Worm (Caenorhabditis elegans): ENCODE results near the gene T03G11.10.
A peak's percentile ranks its signal among the peaks of the same experiment; 100 is the strongest.

Gene T03G11.10

ce11 chrX:5195462-5196160 is 24.6 kb upstream of the T03G11.10 start, which contains the start of gene pqn-62:
TSS of gene pqn-62 (plus strand) at chrX:5196110.
- TF ChIP-seq zfp-2 (tag; optimal IDR thresholded peaks at IDR 0.05) = no peak
- 0 out of 2 replicates have a peak, but pooled peaks have one; percentile 6 for TF ChIP-seq tra-1 (GFP tag; IDR thresholded peaks at IDR 0.05)
- TF ChIP-seq hlh-11 (tag; optimal IDR thresholded peaks at IDR 0.05) = peak; percentile 47
- TF ChIP-seq aha-1 (tag) = peak; percentile 74

DNA sequence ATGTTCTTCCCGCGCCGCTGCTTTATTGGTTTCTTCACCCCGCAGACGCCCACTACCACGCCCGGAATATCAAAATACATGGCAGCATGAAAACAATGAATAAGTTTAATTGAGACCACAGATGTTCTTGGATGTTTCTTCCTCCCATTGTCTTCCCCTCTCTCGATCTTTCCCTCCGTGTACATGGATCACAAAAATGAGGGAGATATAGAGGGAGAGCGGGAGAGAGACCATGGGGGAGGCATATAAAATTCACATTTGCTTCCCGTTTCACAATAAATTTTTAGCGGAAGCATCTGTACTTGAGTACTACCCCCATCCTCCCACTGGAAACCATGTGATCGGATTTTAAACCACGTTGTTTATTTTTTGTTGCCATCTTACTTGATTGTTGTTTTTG is 22.4 kb upstream of the T03G11.10 start:
- TF ChIP-seq ctbp-1 (GFP tag; IDR thresholded peaks at IDR 0.05) (no peak), unc-62 (GFP tag; optimal IDR thresholded peaks at IDR 0.05 in 1 of 2) (peak in 1 of 2 experiments; percentile 11), unc-62 (tag; optimal IDR thresholded peaks at IDR 0.05) (no peak)

DNA sequence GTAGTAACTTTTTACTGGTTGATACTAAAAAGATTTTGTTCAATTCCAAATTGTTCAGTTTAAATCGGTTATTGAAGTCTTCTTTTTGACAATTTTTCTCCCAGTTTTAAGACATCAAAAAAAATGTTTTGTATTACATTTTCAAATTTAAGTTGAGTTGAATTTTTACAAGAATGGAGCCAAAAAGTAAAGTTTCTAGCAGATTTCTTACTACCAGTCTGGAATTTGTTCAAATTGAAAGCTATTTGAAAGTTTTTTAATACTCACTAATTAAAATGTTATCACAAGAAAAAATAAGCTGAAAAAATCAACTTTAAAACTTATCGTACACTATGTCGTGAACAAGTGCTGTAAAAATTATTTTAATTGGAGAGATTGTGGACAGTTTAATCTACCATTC is 19.1 kb upstream of the T03G11.10 start:
- peak; percentile 97 for TF ChIP-seq aha-1 (tag)
- TF ChIP-seq hlh-30 (tag; optimal IDR thresholded peaks at IDR 0.05; ENCODE audit: insufficient read depth) = no peak

- no peak for TF ChIP-seq lin-39 (tag; optimal IDR thresholded peaks at IDR 0.05)
- TF ChIP-seq dmd-8 (GFP tag; IDR thresholded peaks at IDR 0.05) = no peak
- TF ChIP-seq dmd-6 (GFP tag; IDR thresholded peaks at IDR 0.05) = no peak
- TF ChIP-seq php-3 (GFP tag; IDR thresholded peaks at IDR 0.05) = no peak
- TF ChIP-seq daf-16 (GFP tag; optimal IDR thresholded peaks at IDR 0.05) = no peak
- TF ChIP-seq daf-16 (tag; optimal IDR thresholded peaks at IDR 0.05) = no peak
- no peak for TF ChIP-seq lin-15B (tag; optimal IDR thresholded peaks at IDR 0.05)
- no peak for TF ChIP-seq ctbp-1 (GFP tag; IDR thresholded peaks at IDR 0.05)
- TF ChIP-seq ama-1 (optimal IDR thresholded peaks at IDR 0.05) = no peak
- TF ChIP-seq egl-27 (tag; optimal IDR thresholded peaks at IDR 0.05) = no peak
- TF ChIP-seq dpl-1 (GFP tag; optimal IDR thresholded peaks at IDR 0.05) = no peak
- TF ChIP-seq ceh-82 (tag; optimal IDR thresholded peaks at IDR 0.05) = no peak
- TF ChIP-seq F37D6.2 (tag; optimal IDR thresholded peaks at IDR 0.05) = no peak
- no peak for TF ChIP-seq mdl-1 (tag; optimal IDR thresholded peaks at IDR 0.05)
- no peak for TF ChIP-seq zfp-2 (tag; optimal IDR thresholded peaks at IDR 0.05)
- TF ChIP-seq madf-5 (GFP tag; IDR thresholded peaks at IDR 0.05) = no peak
- no peak for TF ChIP-seq dve-1 (tag; optimal IDR thresholded peaks at IDR 0.05; ENCODE audit: insufficient read depth)
These were observed 18.0 kb upstream of the T03G11.10 start, which contains the start of gene zig-6 for ce11 chrX:5188977-5189376. TSS of gene zig-6 (minus strand) at chrX:5189077.

ce11 chrX:5183931-5184330 is 12.9 kb upstream of the T03G11.10 start, which contains the start of gene T03G11.9:
TSS of gene T03G11.9 (plus strand) at chrX:5184231.
- TF ChIP-seq T20F7.1 (GFP tag; optimal IDR thresholded peaks at IDR 0.05) = no peak
- TF ChIP-seq unc-62 (GFP tag; optimal IDR thresholded peaks at IDR 0.05 in 1 of 2) = peak in 1 of 2 experiments; percentile 22
- no peak for TF ChIP-seq unc-62 (tag; optimal IDR thresholded peaks at IDR 0.05)

- peak; percentile 17 for TF ChIP-seq aha-1 (tag)
- no peak for TF ChIP-seq unc-130 (GFP tag; optimal IDR thresholded peaks at IDR 0.05)
These were observed 8.9 kb upstream of the T03G11.10 start, which contains the start of gene sru-48 for ce11 chrX:5179874-5180273. TSS of gene sru-48 (plus strand) at chrX:5180174.

DNA sequence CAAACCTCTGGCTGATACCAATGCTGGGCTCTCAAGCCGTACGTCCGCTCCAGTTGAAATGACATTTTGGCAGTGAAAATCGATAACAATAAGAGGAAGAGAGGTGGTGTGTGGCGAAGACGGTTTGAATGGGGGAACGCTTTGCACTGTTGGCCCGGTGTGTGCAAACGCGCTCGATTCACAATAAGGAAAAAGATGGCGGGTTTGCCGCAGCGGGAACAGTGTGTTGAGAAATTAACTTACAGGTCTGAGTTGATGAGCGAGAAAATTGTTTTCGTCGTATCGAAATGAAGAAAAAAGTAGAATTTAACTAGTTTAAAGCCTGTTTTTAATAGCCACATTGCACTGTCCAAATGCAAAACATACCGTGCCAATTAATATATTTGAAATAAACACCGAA is 8.1 kb upstream of the T03G11.10 start, which contains the start of gene metl-9:
Gene metl-9, minus strand, starts transcription at position 101 of the 400 bp plus-strand sequence.
- TF ChIP-seq aha-1 (tag) (peak; percentile 73), zip-2 (tag; optimal IDR thresholded peaks at IDR 0.05) (no peak)

DNA sequence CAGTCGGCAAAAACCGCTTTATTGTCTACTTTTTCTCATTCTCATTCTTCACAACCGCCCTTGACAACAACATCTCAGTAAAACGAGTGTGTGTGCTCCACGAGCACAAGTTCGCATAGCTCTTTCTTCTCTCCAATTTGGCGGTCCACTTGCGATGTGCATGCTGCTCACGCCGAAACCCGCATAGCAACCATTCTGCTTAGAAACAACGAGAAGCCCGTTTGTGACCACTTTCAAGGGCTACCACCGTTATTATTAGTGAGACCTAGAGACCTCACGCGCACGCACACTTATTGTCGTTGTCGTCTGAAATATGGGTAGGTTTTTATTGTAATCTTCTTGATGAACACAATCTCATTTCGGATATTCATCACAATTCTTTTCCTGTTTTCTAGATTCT is 3.3 kb upstream of the T03G11.10 start, which contains the start of gene zchc-1A:
Gene zchc-1A, plus strand, starts transcription at position 114 of the 400 bp plus-strand sequence.
- TF ChIP-seq daf-19 (GFP tag; conservative IDR thresholded peaks at IDR 0.05) (0 out of 2 replicates have a peak, but pooled peaks have one; percentile 19), unc-62 (GFP tag; optimal IDR thresholded peaks at IDR 0.05 in 1 of 2) (peak in 1 of 2 experiments; percentile 54), unc-62 (tag; optimal IDR thresholded peaks at IDR 0.05) (no peak), F10B5.3 (tag; optimal IDR thresholded peaks at IDR 0.05) (no peak)

Measured in whole organism, L4 larva.